Fruit fly (Drosophila melanogaster) whole organism, embryonic: ENCODE data around the gene Crz.
A peak's percentile ranks its signal among the peaks of the same experiment; 100 is the strongest.

Experiments
- Bgb ChIP-seq: fragments of 200-800 bp; sonication (Bioruptor generic); IDR thresholded peaks from 2 replicates; pipeline ENCODE4 v1.3.6; 2022; ENCODE audit warnings: missing biosample characterization, missing genetic modification characterization; ENCODE audit not compliant: partially characterized antibody
- Blimp-1 ChIP-seq: fragments of 200-800 bp; sonication (Bioruptor generic); optimal IDR thresholded peaks from 3 replicates; lab custom pipeline; 2018; ENCODE audit warnings: missing biosample characterization, missing genetic modification characterization, mild to moderate bottlenecking, moderate library complexity, missing genetic modification reagents
- CG12071 ChIP-seq: fragments of 200-800 bp; sonication (Bioruptor generic); optimal IDR thresholded peaks from 3 replicates; lab custom pipeline; 2018; ENCODE audit warnings: missing biosample characterization, mild to moderate bottlenecking, missing genetic modification characterization
- CG13296 ChIP-seq: fragments of 200-800 bp; sonication (Bioruptor generic); optimal IDR thresholded peaks from 3 replicates; lab custom pipeline; 2018; ENCODE audit warnings: missing biosample characterization, mild to moderate bottlenecking, missing genetic modification characterization
- CG15073 ChIP-seq: fragments of 200-800 bp; sonication (Bioruptor generic); optimal IDR thresholded peaks from 2 replicates; lab custom pipeline; 2016; ENCODE audit warnings: missing biosample characterization, missing genetic modification characterization
- CG16815 ChIP-seq: fragments of 200-800 bp; sonication (Bioruptor generic); optimal IDR thresholded peaks from 3 replicates; lab custom pipeline; 2017; ENCODE audit warnings: missing biosample characterization, mild to moderate bottlenecking, missing genetic modification characterization
- CG17359 ChIP-seq: fragments of 200-800 bp; sonication (Bioruptor generic); optimal IDR thresholded peaks from 3 replicates; lab custom pipeline; 2018; ENCODE audit warnings: missing biosample characterization, mild to moderate bottlenecking, missing genetic modification characterization, moderate library complexity
- CG2199 ChIP-seq: fragments of 200-800 bp; sonication (Bioruptor generic); IDR thresholded peaks from 3 replicates; pipeline ENCODE4 v1.3.6; 2022; ENCODE audit warnings: missing biosample characterization, missing genetic modification characterization
- CG31224 ChIP-seq: fragments of 200-800 bp; sonication (Bioruptor generic); IDR thresholded peaks from 2 replicates; pipeline ENCODE4 v1.3.6; 2022; ENCODE audit warnings: missing biosample characterization, missing genetic modification characterization
- CG34376 ChIP-seq: fragments of 200-800 bp; sonication (Bioruptor generic); optimal IDR thresholded peaks from 2 replicates; lab custom pipeline; 2018; ENCODE audit warnings: missing biosample characterization, mild to moderate bottlenecking, missing genetic modification characterization
- CG3726 ChIP-seq: fragments of 200-800 bp; sonication (Bioruptor generic); IDR thresholded peaks from 3 replicates; pipeline ENCODE4, ENCODE4 v1.3.6; 2022; ENCODE audit warnings: missing biosample characterization, missing genetic modification characterization
- CG4820 ChIP-seq: fragments of 200-800 bp; sonication (Bioruptor generic); optimal IDR thresholded peaks from 3 replicates; lab custom pipeline; 2016; ENCODE audit warnings: missing biosample characterization, missing genetic modification characterization
- CG8281 ChIP-seq: fragments of 200-800 bp; sonication (Bioruptor generic); optimal IDR thresholded peaks from 2 replicates; lab custom pipeline; 2018; ENCODE audit warnings: missing biosample characterization, mild to moderate bottlenecking, missing genetic modification characterization, moderate library complexity
- D ChIP-seq, 2 experiments: fragments of 200-800 bp in 1 of 2; fragments of >200 bp in 1 of 2; sonication (Bioruptor generic) in 1 of 2; optimal IDR thresholded peaks; 2 replicates in 1 of 2; 3 replicates in 1 of 2; lab custom pipeline; 2017; ENCODE audit warnings: mild to moderate bottlenecking in 1 of 2, missing biosample characterization in 1 of 2, missing genetic modification characterization in 1 of 2, missing genetic modification reagents in 1 of 2
- D19A ChIP-seq: fragments of 200-800 bp; optimal IDR thresholded peaks from 3 replicates; lab custom pipeline; 2019; ENCODE audit warnings: missing biosample characterization, mild to moderate bottlenecking, missing genetic modification characterization, moderate library complexity
- Doc3 ChIP-seq: fragments of 200-800 bp; sonication (Bioruptor generic); IDR thresholded peaks from 3 replicates; pipeline ENCODE4 v1.3.6; 2022; ENCODE audit warnings: missing biosample characterization, missing genetic modification characterization; ENCODE audit not compliant: partially characterized antibody
- Hey ChIP-seq: fragments of 200-800 bp; sonication (Bioruptor generic); optimal IDR thresholded peaks from 3 replicates; lab custom pipeline; 2018; ENCODE audit warnings: missing biosample characterization, mild to moderate bottlenecking, missing genetic modification characterization
- Mad ChIP-seq: fragments of 200-800 bp; sonication (Bioruptor generic); optimal IDR thresholded peaks from 2 replicates; lab custom pipeline; 2016; ENCODE audit warnings: missing biosample characterization, missing genetic modification characterization
- Mes4 ChIP-seq: fragments of 200-800 bp; sonication (Bioruptor generic); optimal IDR thresholded peaks from 2 replicates; lab custom pipeline; 2016; ENCODE audit warnings: missing biosample characterization, missing genetic modification characterization
- NfI ChIP-seq: fragments of 200-800 bp; sonication (Bioruptor generic); optimal IDR thresholded peaks from 3 replicates; lab custom pipeline; 2018; ENCODE audit warnings: missing biosample characterization, mild to moderate bottlenecking, missing genetic modification characterization, moderate library complexity
- Rfx ChIP-seq: fragments of 200-800 bp; sonication (Bioruptor generic); IDR thresholded peaks from 2 replicates; pipeline ENCODE4 v1.3.6; 2022; ENCODE audit warnings: missing biosample characterization, missing genetic modification characterization
- Ssrp ChIP-seq: fragments of 200-800 bp; sonication (Bioruptor generic); optimal IDR thresholded peaks from 2 replicates; lab custom pipeline; 2018; ENCODE audit warnings: missing biosample characterization, mild to moderate bottlenecking, missing genetic modification characterization, moderate library complexity
- Taf1 ChIP-seq: fragments of 200-800 bp; sonication (Bioruptor generic); IDR thresholded peaks from 2 replicates; pipeline ENCODE4 v1.3.6; 2022; ENCODE audit warnings: missing biosample characterization, missing genetic modification characterization
- al ChIP-seq: fragments of 200-800 bp; sonication (Bioruptor generic); IDR thresholded peaks from 2 replicates; pipeline ENCODE4 v1.3.6; 2022; ENCODE audit warnings: missing biosample characterization, missing genetic modification characterization
- aop ChIP-seq: fragments of 200-800 bp; sonication (Bioruptor generic); IDR thresholded peaks from 2 replicates; pipeline ENCODE4 v1.3.6; 2022; ENCODE audit warnings: missing biosample characterization, missing genetic modification characterization
- ap ChIP-seq: fragments of 200-800 bp; sonication (Bioruptor generic); IDR thresholded peaks from 2 replicates; pipeline ENCODE4 v1.3.6; 2022; ENCODE audit warnings: missing biosample characterization, missing genetic modification characterization
- bbx ChIP-seq: fragments of 200-800 bp; sonication (Bioruptor generic); IDR thresholded peaks from 2 replicates; pipeline ENCODE4 v1.3.6; 2022; ENCODE audit warnings: missing biosample characterization, missing genetic modification characterization; ENCODE audit not compliant: partially characterized antibody
- bowl ChIP-seq: fragments of 200-800 bp; sonication (Bioruptor generic); IDR thresholded peaks from 2 replicates; pipeline ENCODE4 v1.3.6; 2022; ENCODE audit warnings: missing biosample characterization, missing genetic modification characterization
- chn ChIP-seq: fragments of 200-800 bp; sonication (Bioruptor generic); optimal IDR thresholded peaks from 2 replicates; lab custom pipeline; 2016; ENCODE audit warnings: missing biosample characterization, missing genetic modification characterization
- dysf ChIP-seq: fragments of 200-800 bp; sonication (Bioruptor generic); IDR thresholded peaks from 3 replicates; pipeline ENCODE4 v1.3.6; 2022; ENCODE audit warnings: missing biosample characterization, missing genetic modification characterization
- en ChIP-seq: fragments of 200-800 bp; sonication (Bioruptor generic); optimal IDR thresholded peaks from 2 replicates; lab custom pipeline; 2016; ENCODE audit warnings: missing biosample characterization, missing genetic modification characterization
- esg ChIP-seq: fragments of 200-800 bp; sonication (Bioruptor generic); conservative IDR thresholded peaks from 2 replicates; pipeline ENCODE4 v1.3.6; 2022; ENCODE audit warnings: missing biosample characterization, missing genetic modification characterization
- eve ChIP-seq, 2 experiments: fragments of >200 bp; optimal IDR thresholded peaks; 2 replicates each; lab custom pipeline; 2017; ENCODE audit warnings: missing biosample characterization in 2 of 2, missing genetic modification characterization in 2 of 2
- gcm2 ChIP-seq: fragments of 200-800 bp; sonication (Bioruptor generic); optimal IDR thresholded peaks from 2 replicates; lab custom pipeline; 2016; ENCODE audit warnings: missing biosample characterization, missing genetic modification characterization
- gfzf ChIP-seq: fragments of 200-800 bp; sonication (Bioruptor generic); optimal IDR thresholded peaks from 2 replicates; lab custom pipeline; 2016; ENCODE audit warnings: missing biosample characterization, mild to moderate bottlenecking, missing genetic modification characterization, moderate library complexity
- gsb ChIP-seq: fragments of 200-800 bp; sonication (Bioruptor generic); IDR thresholded peaks from 2 replicates; pipeline ENCODE4 v1.3.6; 2022; ENCODE audit warnings: missing biosample characterization, missing genetic modification characterization
- ind ChIP-seq: fragments of 200-800 bp; sonication (Bioruptor generic); optimal IDR thresholded peaks from 3 replicates; lab custom pipeline; 2016; ENCODE audit warnings: missing biosample characterization, missing genetic modification characterization
- kay ChIP-seq: fragments of 200-800 bp; sonication (Bioruptor generic); optimal IDR thresholded peaks from 2 replicates; lab custom pipeline; 2016; ENCODE audit warnings: missing biosample characterization, missing genetic modification characterization
- lola ChIP-seq, 3 experiments: fragments of >200 bp in 2 of 3; fragments of 200-800 bp in 1 of 3; sonication (Bioruptor generic) in 1 of 3; optimal IDR thresholded peaks; 2 replicates each; lab custom pipeline; 2017 to 2019; ENCODE audit warnings: missing biosample characterization in 3 of 3, missing genetic modification characterization in 3 of 3, mild to moderate bottlenecking in 1 of 3, moderate library complexity in 1 of 3
- luna ChIP-seq: fragments of 200-800 bp; sonication (Bioruptor generic); optimal IDR thresholded peaks from 2 replicates; lab custom pipeline; 2016; ENCODE audit warnings: missing biosample characterization, missing genetic modification characterization
- rib ChIP-seq: fragments of 200-800 bp; sonication (Bioruptor generic); IDR thresholded peaks from 2 replicates; pipeline ENCODE4 v1.3.6; 2022; ENCODE audit warnings: missing biosample characterization, missing genetic modification characterization
- salm ChIP-seq: fragments of 200-800 bp; sonication (Bioruptor generic); optimal IDR thresholded peaks from 2 replicates; lab custom pipeline; 2018; ENCODE audit warnings: missing biosample characterization, mild to moderate bottlenecking, missing genetic modification characterization
- sc ChIP-seq, 3 experiments: fragments of >200 bp in 2 of 3; fragments of 200-800 bp in 1 of 3; sonication (Bioruptor generic) in 1 of 3; optimal IDR thresholded peaks; 2 replicates in 2 of 3; 3 replicates in 1 of 3; lab custom pipeline; 2017; ENCODE audit warnings: mild to moderate bottlenecking in 1 of 3, missing biosample characterization in 1 of 3, missing genetic modification characterization in 1 of 3, missing genetic modification reagents in 1 of 3
- so ChIP-seq: fragments of 200-800 bp; sonication (Bioruptor generic); IDR thresholded peaks from 3 replicates; pipeline ENCODE4 v1.3.6; 2022; ENCODE audit warnings: missing biosample characterization, missing genetic modification characterization
- tll ChIP-seq, 2 experiments: fragments of 200-800 bp in 1 of 2; fragments of >200 bp in 1 of 2; sonication (Bioruptor generic) in 1 of 2; optimal IDR thresholded peaks; 2 replicates each; lab custom pipeline; 2017 to 2019; ENCODE audit warnings: missing biosample characterization in 2 of 2, missing genetic modification characterization in 2 of 2, mild to moderate bottlenecking in 1 of 2, moderate library complexity in 1 of 2
- tna ChIP-seq: fragments of 200-800 bp; sonication (Bioruptor generic); IDR thresholded peaks from 2 replicates; pipeline ENCODE4 v1.3.6; 2022; ENCODE audit warnings: missing biosample characterization, missing genetic modification characterization; ENCODE audit not compliant: partially characterized antibody
- unpg ChIP-seq: fragments of 200-800 bp; sonication (Bioruptor generic); optimal IDR thresholded peaks from 3 replicates; lab custom pipeline; 2018; ENCODE audit warnings: missing biosample characterization, mild to moderate bottlenecking, missing genetic modification characterization, moderate library complexity
- zfh2 ChIP-seq: fragments of 200-800 bp; sonication (Bioruptor generic); optimal IDR thresholded peaks from 2 replicates; lab custom pipeline; 2016; ENCODE audit warnings: missing biosample characterization, missing genetic modification characterization

The Crz gene

dm6 chr3R:14283754-14284421, 30.8 kb upstream of the Crz start (continued):
- TF ChIP-seq CG13296 (GFP tag; lab: Kevin White, UChicago): peak; percentile 97
- TF ChIP-seq sc (optimal IDR thresholded peaks at IDR 0.05; lab: Kevin White, UChicago): no peak
- TF ChIP-seq sc (GFP tag; optimal IDR thresholded peaks at IDR 0.05; lab: Kevin White, UChicago): peak; percentile 98
- TF ChIP-seq tll (GFP tag; optimal IDR thresholded peaks at IDR 0.05; lab: Kevin White, UChicago): peak in 1 of 2 experiments; percentile 23
- peak; percentile 96 for TF ChIP-seq D19A (tag; lab: Kevin White, UChicago)
- TF ChIP-seq esg (GFP tag; lab: Robert Waterston, UW): no peak
- TF ChIP-seq D (optimal IDR thresholded peaks at IDR 0.05; lab: Kevin White, UChicago): peak; percentile 74
- peak; percentile 97 for TF ChIP-seq D (GFP tag; optimal IDR thresholded peaks at IDR 0.05; lab: Kevin White, UChicago)
- no peak for TF ChIP-seq Doc3 (GFP tag; lab: Robert Waterston, UW)
- peak; percentile 91 for TF ChIP-seq zfh2 (GFP tag; lab: Kevin White, UChicago)
- TF ChIP-seq CG2199: no peak
- peak; percentile 96 for TF ChIP-seq kay (GFP tag; lab: Kevin White, UChicago)
- TF ChIP-seq gcm2 (GFP tag; lab: Kevin White, UChicago): peak; percentile 95
- peak; percentile 98 for TF ChIP-seq Ssrp (tag; lab: Kevin White, UChicago)
- no peak for TF ChIP-seq al (GFP tag; lab: Robert Waterston, UW)
- TF ChIP-seq Bgb (GFP tag; lab: Robert Waterston, UW): no peak
- TF ChIP-seq lola (GFP tag; optimal IDR thresholded peaks at IDR 0.05; lab: Kevin White, UChicago): peak in 2 of 3 experiments; percentile 48 to 97
- peak; percentile 98 for TF ChIP-seq salm
- no peak for TF ChIP-seq bbx (GFP tag; lab: Robert Waterston, UW)
- TF ChIP-seq CG3726 (GFP tag; lab: Robert Waterston, UW): no peak
- TF ChIP-seq CG34376 (GFP tag; lab: Kevin White, UChicago): peak; percentile 92
- TF ChIP-seq dysf (GFP tag; lab: Robert Waterston, UW): no peak
- peak; percentile 98 for TF ChIP-seq CG16815 (GFP tag; lab: Kevin White, UChicago)
- no peak for TF ChIP-seq rib
- peak; percentile 98 for TF ChIP-seq ind (GFP tag; lab: Kevin White, UChicago)
- TF ChIP-seq CG17359 (tag; lab: Kevin White, UChicago): peak; percentile 99
- TF ChIP-seq en: peak; percentile 87
- no peak for TF ChIP-seq CG31224
- peak; percentile 85 for TF ChIP-seq Mes4
- TF ChIP-seq unpg (GFP tag; lab: Kevin White, UChicago): peak; percentile 99
- peak; percentile 99 for TF ChIP-seq NfI (GFP tag; lab: Kevin White, UChicago)
- TF ChIP-seq ap (GFP tag; lab: Robert Waterston, UW): no peak
- no peak for TF ChIP-seq aop (GFP tag; lab: Robert Waterston, UW)
- no peak for TF ChIP-seq bowl (GFP tag; lab: Robert Waterston, UW)
- no peak for TF ChIP-seq so (GFP tag; lab: Robert Waterston, UW)
- no peak for TF ChIP-seq Rfx (GFP tag; lab: Robert Waterston, UW)
- no peak for TF ChIP-seq gfzf
- TF ChIP-seq CG15073 (GFP tag; lab: Kevin White, UChicago): peak; percentile 84
- TF ChIP-seq tna (GFP tag; lab: Robert Waterston, UW): no peak
- peak; percentile 98 for TF ChIP-seq Blimp-1
- TF ChIP-seq eve (GFP tag; optimal IDR thresholded peaks at IDR 0.05; lab: Kevin White, UChicago): peak in 1 of 2 experiments; percentile 99
- peak; percentile 83 for TF ChIP-seq Hey
- peak; percentile 97 for TF ChIP-seq Mad (GFP tag; lab: Kevin White, UChicago)
- no peak for TF ChIP-seq Taf1 (GFP tag; lab: Robert Waterston, UW)
- peak; percentile 90 for TF ChIP-seq luna (GFP tag; lab: Kevin White, UChicago)
- peak; percentile 98 for TF ChIP-seq CG12071 (GFP tag; lab: Kevin White, UChicago)
- peak; percentile 96 for TF ChIP-seq chn (GFP tag; lab: Kevin White, UChicago)
- TF ChIP-seq CG8281 (tag; lab: Kevin White, UChicago): peak; percentile 94
- TF ChIP-seq CG4820: peak; percentile 97
- no peak for TF ChIP-seq gsb (GFP tag; lab: Robert Waterston, UW)
